Worm (Caenorhabditis elegans): ENCODE data around the gene T01G5.7.
A peak's percentile ranks its signal among the peaks of the same experiment; 100 is the strongest.

The T01G5.7 gene

DNA sequence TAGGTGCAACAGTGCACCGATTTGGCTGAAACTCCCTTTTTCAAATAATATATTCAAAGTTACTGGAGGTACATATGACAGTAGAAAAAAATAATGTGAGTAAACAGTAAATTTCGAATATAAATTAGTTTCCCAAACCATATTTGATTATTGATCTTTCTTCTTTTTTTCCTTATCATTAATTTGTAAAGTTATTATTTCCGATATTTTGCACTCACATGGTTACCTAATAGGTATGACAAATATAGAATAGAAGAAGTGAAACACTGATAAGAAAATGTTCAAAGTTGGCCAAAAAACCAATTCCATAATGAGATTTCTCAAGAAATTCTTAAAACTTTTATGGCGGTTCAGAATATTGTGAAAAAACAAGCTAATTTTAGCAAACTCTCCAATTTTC lies 28.1 kb downstream of the T01G5.7 start:
- TF ChIP-seq nhr-80 (tag; optimal IDR thresholded peaks at IDR 0.05) (peak; percentile 3), madf-3 (GFP tag; IDR thresholded peaks at IDR 0.05) (no peak), zim-3 (tag; optimal IDR thresholded peaks at IDR 0.05) (no peak), sptf-2 (GFP tag; optimal IDR thresholded peaks at IDR 0.05) (no peak)

DNA sequence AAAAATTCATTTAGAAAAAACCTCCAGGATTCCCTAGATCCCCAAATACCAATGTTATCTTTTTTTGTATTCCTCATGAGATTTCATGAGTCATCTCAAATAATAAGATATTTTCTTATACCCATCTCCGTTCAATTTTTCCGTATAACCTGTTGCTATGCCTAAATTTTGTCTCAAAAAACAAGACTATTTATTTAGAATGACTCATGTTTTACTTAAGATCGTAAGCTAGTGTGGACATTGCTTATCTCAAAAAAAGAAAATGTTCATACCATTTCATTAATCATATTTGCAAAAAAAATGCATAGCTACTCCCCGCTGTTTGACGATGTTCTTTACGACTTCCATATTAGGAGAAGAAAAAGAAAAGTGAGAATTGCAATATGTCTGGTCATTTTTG lies 28.5 kb downstream of the T01G5.7 start, which contains the start of gene K08F9.3:
TSS of gene K08F9.3 (plus strand) at position 301 of the 400 bp plus-strand sequence.
- TF ChIP-seq chd-7 (tag; optimal IDR thresholded peaks at IDR 0.05): no peak

DNA sequence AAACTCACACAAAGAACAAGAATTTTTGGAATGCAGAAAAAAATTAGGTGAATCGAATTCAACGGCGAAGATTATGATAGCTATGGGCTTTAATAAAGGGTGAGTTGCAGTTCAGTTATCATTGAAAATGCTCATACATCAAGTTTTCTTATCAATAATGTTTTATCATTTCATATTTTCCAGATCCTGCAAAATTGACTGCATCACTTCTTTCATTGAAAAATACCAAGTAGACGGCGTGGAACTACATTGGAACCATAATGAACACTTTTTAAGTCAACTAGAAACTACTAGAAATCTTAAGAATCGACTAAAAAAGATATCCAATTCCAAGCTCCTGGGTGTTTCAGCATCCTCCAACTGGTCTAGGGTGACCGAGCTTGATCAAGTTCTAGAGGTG lies 31.5 kb downstream of the T01G5.7 start, which contains the start of gene K08F9.1:
TSS of gene K08F9.1 (minus strand) at position 101 of the 400 bp plus-strand sequence.
- TF ChIP-seq snpc-1.1 (tag; optimal IDR thresholded peaks at IDR 0.05; ENCODE audit: insufficient read depth): no peak
- no peak for TF ChIP-seq ceh-91 (GFP tag; IDR thresholded peaks at IDR 0.05)
- no peak for TF ChIP-seq K11D2.4 (GFP tag; IDR thresholded peaks at IDR 0.05)
- TF ChIP-seq ceh-100 (GFP tag; IDR thresholded peaks at IDR 0.05): no peak
- no peak for TF ChIP-seq F39B2.1 (GFP tag; IDR thresholded peaks at IDR 0.05)

DNA sequence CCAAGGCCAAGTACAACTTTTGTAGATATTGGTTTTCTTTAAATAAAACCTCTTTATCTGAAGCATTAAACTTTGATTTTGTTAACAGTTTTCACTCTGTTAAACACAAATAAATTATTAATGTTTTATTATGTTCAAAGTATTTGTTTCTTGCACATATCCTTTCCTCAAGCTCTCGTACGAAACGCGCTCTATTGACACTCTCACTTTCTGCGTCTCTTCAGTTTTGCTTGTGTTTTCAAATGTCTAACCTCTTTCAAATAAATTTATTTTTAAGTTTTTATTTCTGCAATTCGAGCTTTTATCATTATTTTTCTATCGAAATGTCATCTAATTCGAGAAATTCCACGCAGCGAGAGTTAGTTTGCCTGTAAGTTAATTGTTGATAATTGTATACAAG lies 32.0 kb downstream of the T01G5.7 start, which contains the start of gene K08F9.4:
TSS of gene K08F9.4 (plus strand) at position 222 of the 400 bp plus-strand sequence.
- TF ChIP-seq T07F8.4 (tag; optimal IDR thresholded peaks at IDR 0.05) (no peak), attf-5 (GFP tag; optimal IDR thresholded peaks at IDR 0.05) (peak; percentile 1), snpc-4 (GFP tag; optimal IDR thresholded peaks at IDR 0.05) (no peak), snpc-4 (tag; optimal IDR thresholded peaks at IDR 0.05) (peak in 1 of 4 experiments; percentile 7), hmg-1.2 (GFP tag; IDR thresholded peaks at IDR 0.05) (peak; percentile 92), nhr-80 (tag; optimal IDR thresholded peaks at IDR 0.05) (no peak), ztf-26 (tag; optimal IDR thresholded peaks at IDR 0.05) (no peak), lag-1 (GFP tag; IDR thresholded peaks at IDR 0.05) (no peak), F10E7.11 (tag; optimal IDR thresholded peaks at IDR 0.05) (no peak), ceh-100 (GFP tag; IDR thresholded peaks at IDR 0.05) (peak; percentile 88), ceh-40 (GFP tag; IDR thresholded peaks at IDR 0.05) (no peak), mcd-1 (GFP tag; IDR thresholded peaks at IDR 0.05) (peak; percentile 86), attf-3 (GFP tag; conservative IDR thresholded peaks at IDR 0.05) (no peak), nhr-27 (tag; optimal IDR thresholded peaks at IDR 0.05) (no peak), lin-54 (GFP tag; optimal IDR thresholded peaks at IDR 0.05) (peak; percentile 8)

- TF ChIP-seq bed-1 (GFP tag; IDR thresholded peaks at IDR 0.05) (no peak), B0019.2 (GFP tag; conservative IDR thresholded peaks at IDR 0.05) (no peak), tbp1 (GFP tag; optimal IDR thresholded peaks at IDR 0.05) (no peak), ceh-100 (GFP tag; IDR thresholded peaks at IDR 0.05) (no peak), F57C9.4 (tag; optimal IDR thresholded peaks at IDR 0.05) (no peak), ccch-3 (GFP tag; optimal IDR thresholded peaks at IDR 0.05) (no peak), pha-4 (tag; optimal IDR thresholded peaks at IDR 0.05) (no peak), Y95B8A.8 (GFP tag; IDR thresholded peaks at IDR 0.05) (no peak), chd-7 (tag; optimal IDR thresholded peaks at IDR 0.05) (no peak), zfh-2 (GFP tag; conservative IDR thresholded peaks at IDR 0.05) (no peak), somi-1 (GFP tag; optimal IDR thresholded peaks at IDR 0.05) (no peak), hmg-20 (GFP tag; IDR thresholded peaks at IDR 0.05) (no peak), ceh-40 (GFP tag; IDR thresholded peaks at IDR 0.05) (no peak)
Measured at ce11 chrV:15147776-15148175, 36.0 kb downstream of the T01G5.7 start, which contains the start of gene T09F5.20. Gene T09F5.20, minus strand, starts transcription at chrV:15147876.
